Fruit fly (Drosophila melanogaster): ENCODE measurements around the gene CG9922.

Gene CG9922

dm6 chr3R:13988923-13989436 is 47.2 kb downstream of the CG9922 start:
- no peak for TF ChIP-seq psq (optimal IDR thresholded peaks at IDR 0.05)
- no peak for TF ChIP-seq h (optimal IDR thresholded peaks at IDR 0.05)
- no peak for TF ChIP-seq Myc (optimal IDR thresholded peaks at IDR 0.05)
- TF ChIP-seq insv (optimal IDR thresholded peaks at IDR 0.05): no peak
- TF ChIP-seq Sin3A (optimal IDR thresholded peaks at IDR 0.05): no peak
- TF ChIP-seq ttk (optimal IDR thresholded peaks at IDR 0.05): no peak

dm6 chr3R:13986648-13987047 is 49.5 kb downstream of the CG9922 start:
- TF ChIP-seq Sin3A (optimal IDR thresholded peaks at IDR 0.05) (no peak), ttk (optimal IDR thresholded peaks at IDR 0.05) (no peak), Myc (optimal IDR thresholded peaks at IDR 0.05) (no peak), h (optimal IDR thresholded peaks at IDR 0.05) (no peak), insv (optimal IDR thresholded peaks at IDR 0.05) (no peak), psq (optimal IDR thresholded peaks at IDR 0.05) (no peak)

Data from Kc167 (cell line).